Fruit fly (Drosophila melanogaster): ENCODE data around the gene CG42489.
A peak's percentile ranks its signal among the peaks of the same experiment; 100 is the strongest.

Gene CG42489

DNA sequence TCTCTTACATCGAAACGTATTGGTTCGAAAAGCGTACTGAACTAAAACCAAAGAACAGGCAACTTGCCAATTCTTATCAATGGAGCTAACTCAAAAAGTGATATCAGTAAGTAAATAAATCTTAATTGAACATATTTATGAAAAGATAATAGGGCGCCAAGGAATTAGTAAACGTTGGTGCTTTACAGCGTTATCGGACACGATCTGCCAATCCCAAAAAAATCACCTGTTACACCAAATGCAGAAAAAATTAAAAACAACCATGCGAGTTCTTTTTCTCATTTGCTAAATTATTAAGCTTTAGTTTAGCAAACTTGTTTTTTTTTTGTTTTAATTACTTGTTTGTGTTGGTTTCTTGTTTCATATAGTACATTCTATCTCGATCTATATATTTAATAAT is at the start of gene CG42489:
CG42489 (minus strand) TSS at position 101 of the 400 bp plus-strand sequence.
- TF ChIP-seq noc (tag; optimal IDR thresholded peaks at IDR 0.05): no peak

DNA sequence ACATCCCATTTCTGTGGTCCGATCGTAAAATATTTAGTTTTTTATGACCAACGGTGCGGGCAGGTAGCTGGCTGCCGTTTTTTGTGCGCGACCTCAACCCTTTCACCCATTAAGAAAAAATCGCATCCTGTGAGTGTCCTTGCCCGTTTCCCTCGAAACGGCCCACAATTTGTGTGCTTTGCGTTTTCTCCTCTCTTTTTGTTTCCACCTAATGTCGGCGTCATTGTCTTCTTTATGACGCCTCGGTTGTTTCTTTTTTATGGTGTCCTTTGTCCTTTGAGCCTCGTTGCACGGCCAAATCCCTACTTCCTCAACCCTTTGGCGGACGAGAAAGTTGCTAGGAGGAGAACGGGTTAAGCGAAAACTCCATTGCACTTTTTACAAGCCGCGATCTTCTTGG is 46.6 kb upstream of the CG42489 start:
- TF ChIP-seq noc (tag; optimal IDR thresholded peaks at IDR 0.05): no peak

DNA sequence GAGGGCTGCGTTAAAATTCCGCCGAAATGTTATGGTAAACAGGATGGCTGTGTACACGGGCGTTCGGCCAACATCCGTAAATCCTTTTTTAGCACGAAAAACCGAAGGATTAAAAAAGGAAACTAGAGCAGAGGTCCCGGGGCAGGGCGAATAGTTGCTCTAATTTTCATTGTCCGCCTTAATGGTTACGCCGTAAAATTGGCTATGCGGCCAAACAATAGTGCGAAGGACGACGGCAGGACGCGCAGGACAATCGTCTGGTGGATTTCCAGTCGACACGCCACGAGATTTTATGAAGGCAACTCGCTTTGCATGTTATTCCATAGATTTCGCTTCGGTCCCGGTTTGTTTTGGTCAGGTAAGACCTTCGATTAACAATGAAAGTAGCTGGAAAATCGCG is 46.1 kb upstream of the CG42489 start:
- TF ChIP-seq noc (tag; optimal IDR thresholded peaks at IDR 0.05): no peak

DNA sequence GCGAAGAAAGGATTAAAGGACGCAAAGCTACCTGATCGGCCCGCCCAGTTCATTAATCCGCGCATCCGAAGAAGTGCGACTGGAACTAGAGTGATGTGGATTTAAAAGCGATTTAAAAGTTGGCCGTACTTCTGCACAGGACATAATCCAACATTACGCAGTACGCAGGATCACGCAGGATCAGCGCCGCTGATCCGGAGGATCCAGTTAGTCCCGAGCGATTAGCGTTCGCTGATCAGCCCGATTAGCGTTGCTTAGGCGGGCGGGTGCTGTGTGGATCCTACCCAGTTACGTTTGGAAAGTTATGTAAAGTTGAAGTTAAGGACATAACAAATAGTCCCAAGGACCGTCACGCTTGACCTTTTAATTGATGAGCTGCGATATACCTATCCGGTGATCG is 44.7 kb upstream of the CG42489 start:
- no peak for TF ChIP-seq noc (tag; optimal IDR thresholded peaks at IDR 0.05)

DNA sequence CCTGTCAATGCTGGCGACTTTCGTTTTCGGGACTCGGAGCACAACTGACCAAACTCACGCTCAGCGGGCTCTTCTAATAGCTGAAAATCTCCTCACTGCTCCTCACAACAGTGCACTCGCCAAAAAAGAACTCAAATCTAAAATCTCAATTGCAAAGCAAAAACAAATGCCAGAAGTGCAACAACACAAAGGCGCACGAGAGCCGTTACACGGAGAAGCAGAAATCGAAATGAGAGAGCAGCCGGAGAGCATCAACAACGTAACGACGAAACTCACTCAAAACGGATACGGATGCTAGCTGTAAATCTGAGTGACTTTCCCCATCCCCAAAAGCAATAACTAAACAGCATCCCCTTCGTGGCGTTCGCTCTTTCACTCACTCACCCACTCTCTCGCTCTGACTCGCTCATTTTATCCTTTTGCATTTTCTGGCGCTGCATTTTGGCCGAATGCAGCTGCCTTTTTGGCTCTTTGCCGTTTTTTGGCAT is 43.2 kb upstream of the CG42489 start, which contains the start of gene hb:
hb (minus strand) TSS at position 51 of the 488 bp plus-strand sequence.
- no peak for TF ChIP-seq noc (tag; optimal IDR thresholded peaks at IDR 0.05)

DNA sequence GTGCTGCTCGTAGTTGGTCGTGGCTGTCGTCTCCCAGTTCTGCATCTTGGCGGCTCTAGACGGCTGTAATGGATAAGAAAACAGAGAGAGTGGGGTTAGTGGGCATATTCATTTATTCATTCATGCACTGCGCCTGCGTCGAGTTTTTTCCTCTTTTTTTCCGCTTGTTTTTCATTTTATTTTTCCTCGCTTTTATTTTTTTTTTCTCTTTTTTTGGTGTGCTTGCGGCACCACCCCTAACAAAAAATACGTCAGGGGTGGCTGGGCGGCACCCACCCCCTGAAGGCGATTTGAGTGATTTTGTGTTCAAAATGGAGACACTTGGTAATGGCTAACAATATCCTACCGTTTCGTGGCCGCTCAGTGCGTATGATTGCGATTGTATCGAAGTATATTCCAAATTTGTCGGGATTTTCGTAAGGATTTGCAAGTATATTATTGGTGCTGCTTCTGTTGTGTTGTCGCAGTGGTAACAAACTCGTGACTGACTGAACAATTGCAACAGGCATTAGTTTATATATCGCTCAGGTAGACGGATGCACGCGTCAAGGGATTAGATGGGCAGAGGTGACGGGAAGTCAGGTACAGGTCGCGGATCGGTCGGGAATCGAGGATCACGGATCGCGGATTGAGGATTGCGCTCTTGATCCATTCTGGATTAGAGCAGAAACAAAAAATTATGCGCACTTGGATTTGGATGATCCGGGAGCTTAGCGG is 39.7 kb upstream of the CG42489 start:
- no peak for TF ChIP-seq noc (tag; optimal IDR thresholded peaks at IDR 0.05)

DNA sequence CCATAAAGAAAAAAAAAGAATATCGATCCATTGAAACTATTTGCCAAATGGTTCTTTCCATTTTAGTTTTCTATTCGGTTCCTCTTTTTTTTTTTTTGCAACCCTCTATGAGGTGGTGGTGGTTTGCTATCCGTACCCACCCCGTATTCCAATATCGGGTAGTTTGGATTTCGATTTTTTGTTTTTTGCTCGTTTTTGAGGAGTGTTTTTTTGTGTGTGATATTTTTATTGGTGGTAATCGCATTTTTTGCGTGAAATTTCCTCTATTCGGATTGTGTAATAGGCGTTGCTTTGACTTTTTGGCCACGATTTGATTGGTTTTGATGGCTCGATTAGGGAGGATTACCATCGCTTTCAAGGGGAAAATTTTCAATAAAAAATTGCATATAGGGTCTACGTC is 31.9 kb upstream of the CG42489 start:
- no peak for TF ChIP-seq noc (tag; optimal IDR thresholded peaks at IDR 0.05)

DNA sequence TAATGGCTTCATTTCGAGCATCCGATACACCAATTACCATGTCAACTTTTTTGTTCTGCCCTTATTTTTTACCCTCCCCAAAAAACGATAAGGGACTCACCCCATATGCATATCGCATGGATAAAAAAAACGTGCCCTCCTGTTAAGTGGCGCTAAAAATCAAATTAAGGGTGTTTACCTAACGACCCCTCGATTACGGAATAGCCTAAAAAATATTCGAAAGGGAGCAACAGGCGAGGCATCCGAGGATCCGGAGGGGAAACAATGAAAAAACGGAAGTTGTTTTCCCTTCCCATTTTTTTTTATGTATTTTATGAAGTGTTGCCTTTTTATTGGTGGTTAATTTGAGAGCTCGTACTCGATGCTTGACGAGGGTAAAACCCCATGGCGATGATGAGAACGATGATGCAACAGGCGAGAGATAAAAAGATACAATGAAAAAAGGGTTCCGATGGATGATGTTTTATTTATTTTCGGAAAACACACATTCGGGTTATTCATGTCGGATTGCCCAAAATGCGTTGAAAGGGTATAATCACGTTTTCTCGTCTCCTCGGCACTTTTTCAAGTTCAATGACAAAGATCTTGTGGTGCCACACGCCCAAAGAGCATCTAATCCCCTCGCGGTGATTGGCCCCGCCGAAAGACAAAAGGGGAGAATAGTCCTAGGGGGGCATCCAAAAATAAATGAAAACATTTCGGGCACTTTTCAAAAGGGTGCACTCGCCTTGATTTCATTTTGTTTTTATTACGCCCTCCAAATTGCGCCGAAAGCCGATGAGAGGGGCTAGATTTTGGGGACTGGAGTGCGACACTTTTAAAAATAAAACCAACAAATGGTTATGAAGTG is 30.0 kb upstream of the CG42489 start, which contains the start of gene CG44227:
CG44227 (minus strand) TSS at position 849 of the 850 bp plus-strand sequence.
- TF ChIP-seq noc (tag; optimal IDR thresholded peaks at IDR 0.05): no peak

DNA sequence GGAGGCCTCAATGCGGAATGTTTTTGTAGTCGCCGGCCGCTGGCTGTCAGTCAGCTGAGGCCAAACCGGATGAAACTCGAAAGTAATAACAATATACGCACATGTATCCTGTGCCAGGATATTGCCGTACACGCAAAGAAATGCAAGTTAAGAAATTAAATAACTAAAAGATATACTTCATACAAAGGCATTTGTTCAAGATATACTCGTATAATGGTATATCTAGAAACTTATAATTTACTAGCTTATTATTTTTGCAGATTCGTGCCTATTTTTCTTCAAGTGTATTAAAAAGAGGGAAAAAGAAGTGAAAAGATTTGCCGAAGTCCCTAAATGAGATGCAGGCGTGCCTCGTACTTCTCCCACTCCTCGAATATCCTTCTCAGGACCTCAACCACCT is 28.7 kb upstream of the CG42489 start:
- no peak for TF ChIP-seq noc (tag; optimal IDR thresholded peaks at IDR 0.05)

DNA sequence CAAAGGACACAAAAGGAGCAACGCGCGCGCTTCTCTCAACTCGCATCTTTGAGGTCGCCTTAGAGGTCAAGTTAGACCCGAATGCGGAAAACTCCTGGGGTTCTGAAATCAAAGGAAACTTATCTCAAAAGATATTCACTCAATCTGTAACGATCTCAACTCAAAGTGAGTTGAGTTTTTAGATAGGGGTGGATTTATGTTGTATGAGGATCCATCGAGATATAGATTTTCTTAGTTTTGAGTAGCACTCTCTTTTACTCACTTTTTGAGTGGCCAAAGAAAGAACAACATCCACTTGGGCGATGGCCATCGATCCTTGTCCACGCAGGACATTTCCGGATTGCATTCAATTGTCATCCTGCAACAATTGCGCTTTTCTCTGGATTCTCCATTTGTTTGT is 26.0 kb upstream of the CG42489 start:
- TF ChIP-seq noc (tag; optimal IDR thresholded peaks at IDR 0.05): no peak

DNA sequence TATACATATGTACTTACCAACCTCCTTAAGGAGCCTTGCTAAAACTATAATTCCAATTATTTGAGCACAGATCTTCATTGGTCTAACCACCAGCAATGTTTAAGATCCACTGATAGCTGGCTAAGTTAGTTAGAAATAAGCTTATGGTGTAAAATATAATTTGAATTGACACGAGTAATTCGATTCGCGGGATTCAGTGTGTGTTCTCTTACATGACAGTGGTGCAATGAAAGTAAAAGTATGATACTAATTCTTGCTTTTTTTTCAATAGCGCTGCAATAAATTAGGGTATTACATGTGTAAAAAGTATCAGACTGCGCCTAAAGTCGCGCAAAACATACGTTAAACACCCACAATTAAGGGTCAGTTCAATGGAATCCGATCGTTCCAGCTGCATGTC is 25.4 kb upstream of the CG42489 start, which contains the start of gene CG33325:
CG33325 (minus strand) TSS at position 101 of the 400 bp plus-strand sequence.
- no peak for TF ChIP-seq noc (tag; optimal IDR thresholded peaks at IDR 0.05)

DNA sequence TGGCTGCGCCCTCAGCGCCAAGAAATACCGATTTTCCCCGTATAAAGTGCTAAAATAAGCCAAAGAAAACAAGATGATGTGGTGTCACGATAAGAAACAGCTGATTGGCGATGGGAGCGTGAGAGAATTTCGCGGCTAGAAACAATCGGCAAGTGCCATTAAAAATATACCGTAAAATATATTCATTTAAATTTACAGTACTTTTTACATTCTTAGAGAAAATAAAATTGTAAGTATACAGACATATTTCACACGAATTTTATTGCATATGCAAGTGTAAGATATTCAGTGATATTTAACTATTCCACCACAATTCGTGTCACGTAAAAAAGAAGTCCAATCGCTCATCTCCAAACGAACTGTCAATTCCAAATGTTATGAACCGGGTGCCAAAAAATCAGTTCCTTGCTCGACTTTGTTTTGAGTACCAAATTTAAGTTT is 22.0 kb upstream of the CG42489 start, which contains the start of the genes Unc50, CG11755 and CG8043:
Unc50 (minus strand) TSS at position 54 of the 441 bp plus-strand sequence.
CG11755 (plus strand) TSS at position 356 of the 441 bp plus-strand sequence.
CG8043 (plus strand) TSS at position 356 of the 441 bp plus-strand sequence.
- TF ChIP-seq noc (tag; optimal IDR thresholded peaks at IDR 0.05): peak; percentile 84

DNA sequence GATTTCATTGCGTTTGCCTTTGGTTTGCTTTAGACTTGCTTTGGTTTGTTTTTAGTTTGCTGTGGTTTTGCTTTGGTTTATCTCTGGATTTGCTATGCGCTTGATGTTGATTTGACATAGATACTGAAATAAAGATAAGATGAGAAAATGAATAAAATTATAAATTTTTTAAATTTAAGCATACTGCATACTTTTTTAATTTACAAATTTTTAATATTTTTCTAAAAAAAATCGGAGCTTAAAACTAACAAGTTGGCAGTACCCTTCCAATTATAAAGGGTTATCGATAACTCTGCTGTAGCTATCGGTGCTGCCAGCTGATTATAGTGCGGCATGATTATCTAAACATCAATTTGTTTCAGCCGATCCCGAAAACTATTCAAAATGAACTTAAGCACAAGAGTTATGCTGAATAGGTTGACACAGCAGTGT is 19.3 kb upstream of the CG42489 start, which contains the start of gene mRpL19:
mRpL19 (plus strand) TSS at position 307 of the 432 bp plus-strand sequence.
- TF ChIP-seq noc (tag; optimal IDR thresholded peaks at IDR 0.05): peak; percentile 55

DNA sequence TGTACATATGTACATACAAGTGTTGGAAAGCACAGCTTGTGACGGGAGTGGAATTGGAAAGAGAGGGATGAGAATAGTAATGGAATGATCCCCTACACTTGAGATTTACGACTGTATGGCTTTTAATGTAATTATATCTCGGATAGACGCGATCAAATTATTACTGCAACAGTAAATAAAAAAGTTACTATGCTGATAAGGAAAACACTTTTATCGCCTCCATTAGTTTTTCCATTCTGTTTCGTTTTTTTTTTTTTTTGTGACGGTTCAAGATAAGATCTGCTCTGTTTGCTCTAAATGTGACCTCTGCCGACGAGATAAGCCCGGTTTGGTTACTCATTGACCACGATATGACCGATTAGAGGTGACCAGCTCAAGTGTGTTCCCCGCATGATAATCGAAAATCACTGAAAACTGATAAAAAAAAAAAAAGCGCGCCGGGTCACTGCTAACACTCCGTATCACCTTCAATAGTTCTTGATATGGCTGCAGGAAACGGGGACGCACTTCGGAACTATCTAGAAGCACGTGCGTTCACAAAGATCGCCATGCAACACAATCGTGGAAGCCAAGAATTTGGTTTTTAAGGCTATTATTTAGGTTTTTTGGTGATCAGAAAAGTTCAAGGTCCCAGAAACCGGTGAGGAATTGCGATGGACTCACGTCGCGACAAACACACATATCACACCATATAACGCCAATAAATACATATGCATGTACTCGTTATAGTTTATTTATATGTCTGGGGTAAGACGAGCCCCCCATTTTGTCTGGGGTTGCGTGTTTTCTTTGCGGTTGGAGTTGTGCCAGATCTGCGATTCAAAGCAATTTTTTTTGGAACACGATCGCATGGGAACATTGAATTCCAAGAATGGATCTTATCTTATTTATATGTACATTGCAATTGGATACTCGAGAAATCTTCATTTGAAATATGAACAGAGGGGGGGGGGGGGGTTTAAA is 16.2 kb upstream of the CG42489 start, which contains the start of gene p:
p (minus strand) TSS at position 156 of the 963 bp plus-strand sequence.
- peak; percentile 56 for TF ChIP-seq noc (tag; optimal IDR thresholded peaks at IDR 0.05)

All from whole organism, larva.